Fruit fly (Drosophila melanogaster) whole organism, prepupa: ENCODE data around the gene ppan.

ENCODE experiments used
- CG32006 ChIP-seq: fragments of 200-800 bp; sonication (Bioruptor generic); optimal IDR thresholded peaks from 3 replicates; lab custom pipeline; 2017; ENCODE audit warnings: missing biosample characterization, mild to moderate bottlenecking, missing genetic modification characterization
- Lpt ChIP-seq: fragments of 200-800 bp; sonication (Bioruptor generic); optimal IDR thresholded peaks from 3 replicates; lab custom pipeline; 2016; ENCODE audit warnings: missing biosample characterization, missing genetic modification characterization
- dac ChIP-seq: fragments of 200-800 bp; sonication (Bioruptor generic); optimal IDR thresholded peaks from 2 replicates; lab custom pipeline; 2017; ENCODE audit warnings: missing biosample characterization, mild to moderate bottlenecking, missing genetic modification characterization
- fd59A ChIP-seq: fragments of 200-800 bp; sonication (Bioruptor generic); optimal IDR thresholded peaks from 2 replicates; lab custom pipeline; 2017; ENCODE audit warnings: missing biosample characterization, mild to moderate bottlenecking, missing genetic modification characterization, missing genetic modification reagents

DNA sequence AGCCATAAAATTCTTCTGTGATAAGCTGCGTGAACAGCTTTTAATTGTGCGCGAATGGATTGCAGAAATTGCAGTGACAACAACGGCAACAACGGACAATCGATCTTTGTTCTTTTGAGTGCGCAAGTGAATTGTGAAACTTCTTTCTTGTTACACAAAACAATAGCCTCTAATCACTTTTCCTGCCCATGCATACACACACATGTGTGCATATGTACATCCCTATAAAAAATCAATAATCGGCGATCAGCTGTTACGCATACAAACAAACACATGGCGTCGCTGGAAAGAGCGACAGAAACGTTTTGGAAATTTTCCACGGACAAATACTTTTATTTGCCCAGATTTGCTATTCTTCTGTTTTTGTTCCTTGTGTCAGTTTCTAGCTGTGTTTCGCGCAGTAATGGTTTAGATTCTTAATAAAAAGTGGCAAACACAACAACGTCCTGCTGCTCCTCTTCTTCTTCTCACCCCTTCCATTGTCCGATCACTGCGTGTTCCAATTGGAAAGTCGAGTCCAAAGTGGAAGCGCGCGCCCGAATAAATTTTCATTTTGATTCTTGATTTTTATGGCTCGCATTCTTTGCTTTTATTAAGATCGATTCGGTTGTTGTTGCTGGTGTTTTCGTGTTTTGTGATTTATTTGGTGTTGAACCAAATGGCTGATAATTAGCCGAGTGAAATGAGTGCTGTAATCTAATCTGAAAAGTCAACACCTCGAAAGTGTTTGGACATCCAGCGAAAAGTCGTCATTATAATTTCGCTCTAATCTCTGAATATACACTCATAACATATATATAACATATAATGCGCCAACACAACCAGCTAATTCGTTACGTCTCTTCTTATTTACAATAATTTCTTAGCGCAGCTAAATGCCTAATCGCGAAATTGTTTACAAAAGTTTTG lies 40.8 kb downstream of the ppan start:
- TF ChIP-seq fd59A (no peak), dac (no peak), CG32006 (GFP tag; lab: Kevin White, UChicago) (no peak), Lpt (GFP tag; lab: Kevin White, UChicago) (no peak)
